Fruit fly (Drosophila melanogaster): Measurements from ENCODE around the gene Lk.
A peak's percentile ranks its signal among the peaks of the same experiment; 100 is the strongest.

The Lk gene

DNA sequence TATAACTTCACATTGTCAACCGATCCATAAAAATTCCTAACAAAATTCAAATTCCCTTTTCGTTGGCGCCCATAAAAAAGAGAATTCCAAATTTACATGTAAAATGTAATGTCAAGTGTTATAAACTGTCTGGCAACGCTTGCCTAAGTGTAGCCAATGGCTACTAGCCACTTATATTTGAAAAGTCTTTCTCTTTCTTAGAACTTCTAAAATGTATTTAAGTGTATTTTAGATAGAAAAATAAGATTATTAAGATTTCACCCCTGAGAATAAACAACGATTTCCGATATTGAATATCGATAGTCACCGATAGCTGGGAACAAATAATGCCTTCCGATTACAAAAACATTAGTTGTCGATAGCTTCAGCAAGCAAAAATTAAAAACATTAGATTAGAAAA, 905 bp downstream of the Lk start, which contains the start of gene CG34039 (continued):
- peak; percentile 97 for TF ChIP-seq CG34224 (GFP tag; IDR thresholded peaks at IDR 0.05; ENCODE audit: partially characterized antibody)
- no peak for TF ChIP-seq CG8765 (GFP tag; IDR thresholded peaks at IDR 0.05)
- TF ChIP-seq CG14965 (GFP tag; optimal IDR thresholded peaks at IDR 0.05; ENCODE audit: borderline replicate concordance): no peak
- TF ChIP-seq CG4282 (GFP tag; optimal IDR thresholded peaks at IDR 0.05): no peak
- TF ChIP-seq fru (optimal IDR thresholded peaks at IDR 0.05): no peak
- no peak for TF ChIP-seq CG1792 (GFP tag; optimal IDR thresholded peaks at IDR 0.05)
- TF ChIP-seq ken (GFP tag; IDR thresholded peaks at IDR 0.05): no peak
- no peak for TF ChIP-seq CG11560 (tag; IDR thresholded peaks at IDR 0.05)
- TF ChIP-seq tup (GFP tag; optimal IDR thresholded peaks at IDR 0.05): no peak
- peak; percentile 67 for TF ChIP-seq zf30C (GFP tag; optimal IDR thresholded peaks at IDR 0.05)
- no peak for TF ChIP-seq NK7.1 (GFP tag; optimal IDR thresholded peaks at IDR 0.05)
- no peak for TF ChIP-seq MTF-1 (GFP tag; optimal IDR thresholded peaks at IDR 0.05; ENCODE audit: borderline replicate concordance)
- TF ChIP-seq hth (optimal IDR thresholded peaks at IDR 0.05): no peak
- TF ChIP-seq CG11456 (GFP tag; IDR thresholded peaks at IDR 0.05): no peak
- no peak for TF ChIP-seq HmgD (GFP tag; optimal IDR thresholded peaks at IDR 0.05)
- no peak for TF ChIP-seq CG12236 (GFP tag; optimal IDR thresholded peaks at IDR 0.05)
- no peak for TF ChIP-seq CG14014 (GFP tag; IDR thresholded peaks at IDR 0.05)
- no peak for TF ChIP-seq tio (GFP tag; optimal IDR thresholded peaks at IDR 0.05)
- no peak for TF ChIP-seq Hmx (GFP tag; optimal IDR thresholded peaks at IDR 0.05)
- no peak for TF ChIP-seq ATbp (GFP tag; optimal IDR thresholded peaks at IDR 0.05)
- peak; percentile 62 for TF ChIP-seq CG12391 (tag; optimal IDR thresholded peaks at IDR 0.05)
- no peak for TF ChIP-seq nerfin-1 (tag; optimal IDR thresholded peaks at IDR 0.05)
- TF ChIP-seq chn (GFP tag; optimal IDR thresholded peaks at IDR 0.05): no peak
- TF ChIP-seq CG3995 (GFP tag; optimal IDR thresholded peaks at IDR 0.05): peak; percentile 91
- TF ChIP-seq pros (GFP tag; optimal IDR thresholded peaks at IDR 0.05): peak; percentile 67
- TF ChIP-seq maf-S (GFP tag; optimal IDR thresholded peaks at IDR 0.05): no peak
- TF ChIP-seq trh (GFP tag; optimal IDR thresholded peaks at IDR 0.05): no peak
- peak in 1 of 2 experiments; percentile 28 for TF ChIP-seq Hr51 (GFP tag; optimal IDR thresholded peaks at IDR 0.05)
- peak; percentile 94 for TF ChIP-seq nerfin-2 (GFP tag; IDR thresholded peaks at IDR 0.05; ENCODE audit: partially characterized antibody)
- TF ChIP-seq YL-1 (GFP tag; optimal IDR thresholded peaks at IDR 0.05): peak; percentile 11
- no peak for TF ChIP-seq CG3065 (GFP tag; optimal IDR thresholded peaks at IDR 0.05)
- TF ChIP-seq CG8944 (GFP tag; optimal IDR thresholded peaks at IDR 0.05): no peak
- TF ChIP-seq sens-2 (GFP tag; IDR thresholded peaks at IDR 0.05): no peak
- no peak for TF ChIP-seq Tbp (GFP tag; optimal IDR thresholded peaks at IDR 0.05)
- peak; percentile 9 for TF ChIP-seq CG9797 (GFP tag; optimal IDR thresholded peaks at IDR 0.05)
- TF ChIP-seq Taf1 (GFP tag; IDR thresholded peaks at IDR 0.05): no peak
- TF ChIP-seq croc (GFP tag; conservative IDR thresholded peaks at IDR 0.05): no peak
- TF ChIP-seq grau (tag; optimal IDR thresholded peaks at IDR 0.05): peak; percentile 29
- peak; percentile 53 for TF ChIP-seq nmo (GFP tag; optimal IDR thresholded peaks at IDR 0.05)
- TF ChIP-seq inv (GFP tag; IDR thresholded peaks at IDR 0.05; ENCODE audit: partially characterized antibody): peak; percentile 83
- TF ChIP-seq Optix (GFP tag; IDR thresholded peaks at IDR 0.05): no peak
- no peak for TF ChIP-seq yki (optimal IDR thresholded peaks at IDR 0.05)
- no peak for TF ChIP-seq CG10209 (GFP tag; optimal IDR thresholded peaks at IDR 0.05)
- TF ChIP-seq vvl (GFP tag; IDR thresholded peaks at IDR 0.05): peak; percentile 26; the same call in 1 of the 2 replicates
- peak; percentile 91; the same call in 2 of the 3 replicates for TF ChIP-seq knrl (GFP tag; IDR thresholded peaks at IDR 0.05; ENCODE audit: partially characterized antibody)
- TF ChIP-seq shn (GFP tag; optimal IDR thresholded peaks at IDR 0.05): no peak
- no peak for TF ChIP-seq NC2α (GFP tag; optimal IDR thresholded peaks at IDR 0.05)
- TF ChIP-seq CG4360 (GFP tag; IDR thresholded peaks at IDR 0.05): 0 out of 2 replicates have a peak, but pooled peaks have one; percentile 19
- no peak for TF ChIP-seq bsh (GFP tag; optimal IDR thresholded peaks at IDR 0.05)
- no peak for TF ChIP-seq CG2202 (tag; optimal IDR thresholded peaks at IDR 0.05)
- no peak for TF ChIP-seq CkIIα-i1 (GFP tag; IDR thresholded peaks at IDR 0.05)
- peak; percentile 52 for TF ChIP-seq CG10147 (GFP tag; optimal IDR thresholded peaks at IDR 0.05)
